Worm (Caenorhabditis elegans) whole organism, L2 larva: ENCODE results near the gene M02D8.7.

Experiments
- C34F6.9 ChIP-seq: fragments of 150-350 bp; optimal IDR thresholded peaks from 2 replicates; lab custom pipeline; 2014; ENCODE audit warnings: missing biosample characterization, missing genetic modification characterization
- Y55F3AM.14 ChIP-seq: fragments of 200-800 bp; sonication (Bioruptor generic); optimal IDR thresholded peaks from 2 replicates; lab custom pipeline; 2018; ENCODE audit warnings: mild to moderate bottlenecking, missing genetic modification characterization, missing compliant biosample characterization
- aly-2 ChIP-seq: fragments of 150-350 bp; optimal IDR thresholded peaks from 2 replicates; lab custom pipeline; 2014; ENCODE audit warnings: missing biosample characterization, missing genetic modification characterization
- ama-1 ChIP-seq: fragments of 150-350 bp; optimal IDR thresholded peaks from 2 replicates; lab custom pipeline; 2018; ENCODE audit warnings: inconsistent platforms
- ceh-82 ChIP-seq: fragments of 150-350 bp; optimal IDR thresholded peaks from 2 replicates; lab custom pipeline; 2014; ENCODE audit warnings: missing biosample characterization, missing genetic modification characterization
- lin-11 ChIP-seq: fragments of 150-350 bp; sonication (generic microtip); optimal IDR thresholded peaks from 2 replicates; lab custom pipeline; 2014; ENCODE audit warnings: missing biosample characterization, missing genetic modification characterization, inconsistent platforms, mixed read lengths
- nhr-10 ChIP-seq: sonication (generic microtip); optimal IDR thresholded peaks from 2 replicates; lab custom pipeline; 2017; ENCODE audit warnings: missing biosample characterization, missing genetic modification characterization
- nhr-25 ChIP-seq: fragments of 150-350 bp; sonication (generic microtip); optimal IDR thresholded peaks from 3 replicates; lab custom pipeline; 2014; ENCODE audit warnings: missing biosample characterization, missing genetic modification characterization
- snpc-4 ChIP-seq: fragments of 150-350 bp; optimal IDR thresholded peaks from 2 replicates; lab custom pipeline; 2014; ENCODE audit warnings: missing biosample characterization, missing genetic modification characterization
- unc-55 ChIP-seq: fragments of 150-350 bp; sonication (generic microtip); optimal IDR thresholded peaks from 3 replicates; lab custom pipeline; 2014; ENCODE audit warnings: missing biosample characterization, missing genetic modification reagents, missing genetic modification characterization
- ztf-11 ChIP-seq: sonication (generic microtip); optimal IDR thresholded peaks from 2 replicates; lab custom pipeline; 2017; ENCODE audit warnings: missing biosample characterization, missing genetic modification characterization

M02D8.7 gene

ce11 chrX:8703664-8704356 is 39.0 kb downstream of the M02D8.7 start, which contains the start of gene jbts-14:
TSS of gene jbts-14 (plus strand) at chrX:8704306.
- no peak for TF ChIP-seq nhr-10
- peak; percentile 72 for TF ChIP-seq snpc-4 (tag; lab: Kevin White, UChicago)

- no peak for TF ChIP-seq nhr-25 (tag; lab: Kevin White, UChicago)
- TF ChIP-seq ama-1 (lab: Kevin White, UChicago): no peak
- TF ChIP-seq lin-11 (tag; lab: Kevin White, UChicago): no peak
- TF ChIP-seq Y55F3AM.14: no peak
- TF ChIP-seq aly-2 (tag; lab: Kevin White, UChicago): no peak
- TF ChIP-seq ceh-82 (tag; lab: Kevin White, UChicago): no peak
- no peak for TF ChIP-seq C34F6.9 (tag; lab: Kevin White, UChicago)
- no peak for TF ChIP-seq ztf-11 (tag; lab: Kevin White, UChicago)
- TF ChIP-seq unc-55 (GFP tag; lab: Kevin White, UChicago): no peak
- TF ChIP-seq, all 48 proteins: peak for 0
These were observed 45.3 kb downstream of the M02D8.7 start, which contains the start of gene frpr-8 for ce11 chrX:8697517-8697916. TSS of gene frpr-8 (plus strand) at chrX:8697817.
